Fruit fly (Drosophila melanogaster): ENCODE results near the gene Dyro.

Gene Dyro

dm6 chr3L:11292180-11292727, 3.5 kb downstream of the Dyro start (continued):
- TF ChIP-seq da (GFP tag; optimal IDR thresholded peaks at IDR 0.05) (no peak), disco-r (GFP tag; optimal IDR thresholded peaks at IDR 0.05) (no peak), Xrp1 (GFP tag; IDR thresholded peaks at IDR 0.05) (peak; percentile 52), lbe (GFP tag; optimal IDR thresholded peaks at IDR 0.05) (peak; percentile 4), nerfin-1 (tag; optimal IDR thresholded peaks at IDR 0.05) (no peak), Xbp1 (GFP tag; optimal IDR thresholded peaks at IDR 0.05) (no peak), eve (GFP tag; optimal IDR thresholded peaks at IDR 0.05) (no peak), Ptx1 (GFP tag; IDR thresholded peaks at IDR 0.05) (peak; percentile 56), zf30C (GFP tag; optimal IDR thresholded peaks at IDR 0.05) (no peak), Hsf (GFP tag; optimal IDR thresholded peaks at IDR 0.05) (no peak), CG11398 (GFP tag; optimal IDR thresholded peaks at IDR 0.05) (no peak), twi (tag; optimal IDR thresholded peaks at IDR 0.05) (peak; percentile 26), Eip74EF (GFP tag; optimal IDR thresholded peaks at IDR 0.05) (no peak), tx (GFP tag; optimal IDR thresholded peaks at IDR 0.05) (no peak), scrt (GFP tag; optimal IDR thresholded peaks at IDR 0.05) (no peak), CG12236 (GFP tag; optimal IDR thresholded peaks at IDR 0.05) (no peak), klu (GFP tag; IDR thresholded peaks at IDR 0.05) (no peak), CG8924 (tag; optimal IDR thresholded peaks at IDR 0.05) (no peak), rib (GFP tag; IDR thresholded peaks at IDR 0.05) (no peak; the same call in 1 of the 2 replicates), CG8388 (GFP tag; optimal IDR thresholded peaks at IDR 0.05) (no peak), tio (GFP tag; optimal IDR thresholded peaks at IDR 0.05) (no peak), al (GFP tag; IDR thresholded peaks at IDR 0.05) (0 out of 2 replicates have a peak, but pooled peaks have one; percentile 16), Fer3 (tag; optimal IDR thresholded peaks at IDR 0.05) (no peak), Myb (GFP tag; optimal IDR thresholded peaks at IDR 0.05) (no peak), Dad (GFP tag; optimal IDR thresholded peaks at IDR 0.05) (no peak), CG15269 (tag; optimal IDR thresholded peaks at IDR 0.05) (peak; percentile 8), CG8765 (GFP tag; IDR thresholded peaks at IDR 0.05) (no peak), dimm (GFP tag; IDR thresholded peaks at IDR 0.05) (no peak), Med (GFP tag) (peak; percentile 75), CG2202 (tag; optimal IDR thresholded peaks at IDR 0.05) (no peak), CG6254 (GFP tag; optimal IDR thresholded peaks at IDR 0.05) (no peak), CG17361 (GFP tag; IDR thresholded peaks at IDR 0.05) (no peak), CG17359 (tag; optimal IDR thresholded peaks at IDR 0.05) (no peak), wor (GFP tag; IDR thresholded peaks at IDR 0.05) (no peak), sisA (GFP tag; IDR thresholded peaks at IDR 0.05) (peak; percentile 41), MBD-R2 (GFP tag; IDR thresholded peaks at IDR 0.05) (peak; percentile 23; the same call in 1 of the 2 replicates), Abd-B (GFP tag; optimal IDR thresholded peaks at IDR 0.05) (no peak), CG14710 (tag; optimal IDR thresholded peaks at IDR 0.05) (no peak), CG10366 (GFP tag; IDR thresholded peaks at IDR 0.05) (peak; percentile 55), CG32772 (GFP tag; IDR thresholded peaks at IDR 0.05) (0 out of 2 replicates have a peak, but pooled peaks have one; percentile 23), Max (GFP tag; optimal IDR thresholded peaks at IDR 0.05) (no peak), HLHmδ (GFP tag; optimal IDR thresholded peaks at IDR 0.05) (no peak), cas (GFP tag; IDR thresholded peaks at IDR 0.05) (no peak), CG6765 (GFP tag; optimal IDR thresholded peaks at IDR 0.05) (no peak), hb (GFP tag; IDR thresholded peaks at IDR 0.05; ENCODE audit: partially characterized antibody) (no peak), CG8281 (tag; optimal IDR thresholded peaks at IDR 0.05) (no peak), Awh (GFP tag; IDR thresholded peaks at IDR 0.05) (peak; percentile 26; the same call in 1 of the 2 replicates), corto (GFP tag; optimal IDR thresholded peaks at IDR 0.05) (no peak), CG18599 (GFP tag; optimal IDR thresholded peaks at IDR 0.05) (peak; percentile 12), Mad (GFP tag; optimal IDR thresholded peaks at IDR 0.05) (no peak), ewg (GFP tag; optimal IDR thresholded peaks at IDR 0.05) (no peak)

Data from whole organism, embryonic.